Fruit fly (Drosophila melanogaster) whole organism, embryonic: Measurements from ENCODE around the gene MRG15.

Experiments
- BEAF-32 ChIP-seq: fragments of 200-800 bp; sonication (Bioruptor generic); optimal IDR thresholded peaks from 3 replicates; lab custom pipeline; 2017; ENCODE audit warnings: missing biosample characterization, missing genetic modification characterization, mild to moderate bottlenecking, moderate library complexity, missing genetic modification reagents
- CG11560 ChIP-seq: fragments of 200-800 bp; sonication (Bioruptor generic); IDR thresholded peaks from 3 replicates; pipeline ENCODE4 v1.3.6; 2022; ENCODE audit warnings: missing biosample characterization, missing genetic modification characterization
- CG12299 ChIP-seq: fragments of 200-800 bp; sonication (Bioruptor generic); optimal IDR thresholded peaks from 2 replicates; lab custom pipeline; 2018; ENCODE audit warnings: missing biosample characterization, mild to moderate bottlenecking, missing genetic modification characterization
- CG12391 ChIP-seq: fragments of 200-800 bp; sonication (Bioruptor generic); optimal IDR thresholded peaks from 3 replicates; lab custom pipeline; 2018; ENCODE audit warnings: missing biosample characterization, mild to moderate bottlenecking, missing genetic modification characterization, moderate library complexity
- CG13775 ChIP-seq: fragments of 200-800 bp; sonication (Bioruptor generic); optimal IDR thresholded peaks from 3 replicates; lab custom pipeline; 2017; ENCODE audit warnings: missing biosample characterization, mild to moderate bottlenecking, missing genetic modification characterization
- CG14050 ChIP-seq: fragments of 200-800 bp; sonication (Bioruptor generic); IDR thresholded peaks from 3 replicates; pipeline ENCODE4 v1.3.6; 2022; ENCODE audit warnings: missing biosample characterization, missing genetic modification characterization
- CG15269 ChIP-seq: fragments of 200-800 bp; sonication (Bioruptor generic); optimal IDR thresholded peaks from 2 replicates; lab custom pipeline; 2018; ENCODE audit warnings: missing biosample characterization, mild to moderate bottlenecking, missing genetic modification characterization, moderate library complexity
- CG17361 ChIP-seq: fragments of 200-800 bp; sonication (Bioruptor generic); IDR thresholded peaks from 3 replicates; pipeline ENCODE4 v1.3.6; 2022; ENCODE audit warnings: missing biosample characterization, missing genetic modification characterization
- CG1792 ChIP-seq: fragments of 200-800 bp; sonication (Bioruptor generic); optimal IDR thresholded peaks from 2 replicates; lab custom pipeline; 2016; ENCODE audit warnings: missing biosample characterization, missing genetic modification characterization
- CG4730 ChIP-seq: fragments of 200-800 bp; sonication (Bioruptor generic); IDR thresholded peaks from 2 replicates; pipeline ENCODE4 v1.3.6; 2022; ENCODE audit warnings: missing biosample characterization, missing genetic modification characterization
- CG5180 ChIP-seq: fragments of 200-800 bp; sonication (Bioruptor generic); optimal IDR thresholded peaks from 3 replicates; lab custom pipeline; 2017; ENCODE audit warnings: missing biosample characterization, missing genetic modification characterization, mild to moderate bottlenecking, moderate library complexity, missing genetic modification reagents
- CG6654 ChIP-seq: fragments of 200-800 bp; sonication (Bioruptor generic); optimal IDR thresholded peaks from 2 replicates; lab custom pipeline; 2017; ENCODE audit warnings: missing biosample characterization, mild to moderate bottlenecking, missing genetic modification characterization
- CG7271 ChIP-seq: fragments of 200-800 bp; sonication (Bioruptor generic); optimal IDR thresholded peaks from 2 replicates; lab custom pipeline; 2018; ENCODE audit warnings: missing biosample characterization, mild to moderate bottlenecking, missing genetic modification characterization, moderate library complexity
- CG7839 ChIP-seq: fragments of 200-800 bp; sonication (Bioruptor generic); optimal IDR thresholded peaks from 3 replicates; lab custom pipeline; 2018; ENCODE audit warnings: missing biosample characterization, mild to moderate bottlenecking, missing genetic modification characterization, moderate library complexity
- CG7928 ChIP-seq: fragments of 200-800 bp; sonication (Bioruptor generic); optimal IDR thresholded peaks from 2 replicates; lab custom pipeline; 2017; ENCODE audit warnings: missing biosample characterization, mild to moderate bottlenecking, missing genetic modification characterization
- CG7987 ChIP-seq: fragments of 200-800 bp; sonication (Bioruptor generic); optimal IDR thresholded peaks from 2 replicates; lab custom pipeline; 2018; ENCODE audit warnings: missing biosample characterization, mild to moderate bottlenecking, missing genetic modification characterization, moderate library complexity
- CG9797 ChIP-seq: fragments of 200-800 bp; sonication (Bioruptor generic); optimal IDR thresholded peaks from 3 replicates; lab custom pipeline; 2018; ENCODE audit warnings: missing biosample characterization, mild to moderate bottlenecking, missing genetic modification characterization
- CkIIα-i1 ChIP-seq: fragments of 200-800 bp; sonication (Bioruptor generic); IDR thresholded peaks from 2 replicates; pipeline ENCODE4 v1.3.6; 2022; ENCODE audit warnings: missing biosample characterization, missing genetic modification characterization
- Dp ChIP-seq: fragments of 200-800 bp; sonication (Bioruptor generic); optimal IDR thresholded peaks from 2 replicates; lab custom pipeline; 2018; ENCODE audit warnings: missing biosample characterization, mild to moderate bottlenecking, missing genetic modification characterization, moderate library complexity
- Drgx ChIP-seq: fragments of 200-800 bp; sonication (Bioruptor generic); IDR thresholded peaks from 2 replicates; pipeline ENCODE4 v1.3.6; 2022; ENCODE audit warnings: missing biosample characterization, missing genetic modification characterization
- E2f1 ChIP-seq: fragments of 200-800 bp; sonication (Bioruptor generic); IDR thresholded peaks from 2 replicates; pipeline ENCODE4 v1.3.6; 2022; ENCODE audit warnings: missing biosample characterization, missing genetic modification characterization
- Eip74EF ChIP-seq, 2 experiments: fragments of 200-800 bp in 1 of 2; fragments of >200 bp in 1 of 2; sonication (Bioruptor generic) in 1 of 2; optimal IDR thresholded peaks; 2 replicates each; lab custom pipeline; 2017 to 2019; ENCODE audit warnings: missing biosample characterization in 2 of 2, missing genetic modification characterization in 2 of 2, mild to moderate bottlenecking in 1 of 2, moderate library complexity in 1 of 2
- GATAe ChIP-seq: fragments of 200-800 bp; sonication (Bioruptor generic); conservative IDR thresholded peaks from 2 replicates; pipeline ENCODE4 v1.3.6; 2022; ENCODE audit warnings: missing biosample characterization, missing genetic modification characterization
- Lpt ChIP-seq: fragments of >200 bp; optimal IDR thresholded peaks from 2 replicates; lab custom pipeline; 2018; ENCODE audit warnings: missing biosample characterization, missing genetic modification characterization
- MBD-R2 ChIP-seq: fragments of 200-800 bp; sonication (Bioruptor generic); IDR thresholded peaks from 2 replicates; pipeline ENCODE4 v1.3.6; 2022; ENCODE audit warnings: missing biosample characterization, missing genetic modification characterization
- Max ChIP-seq: fragments of 200-800 bp; sonication (Bioruptor generic); optimal IDR thresholded peaks from 2 replicates; lab custom pipeline; 2016; ENCODE audit warnings: missing biosample characterization, mild to moderate bottlenecking, missing genetic modification characterization
- Mrtf ChIP-seq: fragments of 200-800 bp; sonication (Bioruptor generic); IDR thresholded peaks from 3 replicates; pipeline ENCODE4 v1.3.6; 2022; ENCODE audit warnings: missing biosample characterization, missing genetic modification characterization
- Neu2 ChIP-seq: fragments of 200-800 bp; sonication (Bioruptor generic); optimal IDR thresholded peaks from 3 replicates; lab custom pipeline; 2016; ENCODE audit warnings: missing biosample characterization, missing genetic modification characterization, borderline replicate concordance
- Side ChIP-seq: fragments of 200-800 bp; sonication (Bioruptor generic); optimal IDR thresholded peaks from 2 replicates; lab custom pipeline; 2016; ENCODE audit warnings: missing biosample characterization, missing genetic modification characterization
- ase ChIP-seq: fragments of 200-800 bp; sonication (Bioruptor generic); IDR thresholded peaks from 3 replicates; pipeline ENCODE4 v1.3.6; 2022; ENCODE audit warnings: missing biosample characterization, missing genetic modification characterization
- exex ChIP-seq: fragments of 200-800 bp; sonication (Bioruptor generic); optimal IDR thresholded peaks from 4 replicates; lab custom pipeline; 2018; ENCODE audit warnings: missing biosample characterization, mild to moderate bottlenecking, missing genetic modification characterization, moderate library complexity
- gem ChIP-seq: fragments of 200-800 bp; sonication (Bioruptor generic); optimal IDR thresholded peaks from 2 replicates; lab custom pipeline; 2019; ENCODE audit warnings: missing biosample characterization, mild to moderate bottlenecking, missing genetic modification characterization, moderate library complexity
- gfzf ChIP-seq: fragments of 200-800 bp; sonication (Bioruptor generic); optimal IDR thresholded peaks from 2 replicates; lab custom pipeline; 2016; ENCODE audit warnings: missing biosample characterization, mild to moderate bottlenecking, missing genetic modification characterization, moderate library complexity
- jumu ChIP-seq: fragments of 200-800 bp; sonication (Bioruptor generic); optimal IDR thresholded peaks from 3 replicates; lab custom pipeline; 2016; ENCODE audit warnings: missing biosample characterization, missing genetic modification characterization
- lola ChIP-seq, 3 experiments: fragments of >200 bp in 2 of 3; fragments of 200-800 bp in 1 of 3; sonication (Bioruptor generic) in 1 of 3; optimal IDR thresholded peaks; 2 replicates each; lab custom pipeline; 2017 to 2019; ENCODE audit warnings: missing biosample characterization in 3 of 3, missing genetic modification characterization in 3 of 3, mild to moderate bottlenecking in 1 of 3, moderate library complexity in 1 of 3
- maf-S ChIP-seq: fragments of 200-800 bp; sonication (Bioruptor generic); optimal IDR thresholded peaks from 2 replicates; lab custom pipeline; 2016; ENCODE audit warnings: missing biosample characterization, missing genetic modification characterization
- mirr ChIP-seq: fragments of 200-800 bp; sonication (Bioruptor generic); optimal IDR thresholded peaks from 3 replicates; lab custom pipeline; 2018; ENCODE audit warnings: missing biosample characterization, mild to moderate bottlenecking, missing genetic modification characterization
- nom ChIP-seq: fragments of 200-800 bp; sonication (Bioruptor generic); optimal IDR thresholded peaks from 2 replicates; lab custom pipeline; 2017; ENCODE audit warnings: missing biosample characterization, missing genetic modification characterization, mild to moderate bottlenecking, moderate library complexity, missing genetic modification reagents
- peb ChIP-seq: fragments of 200-800 bp; sonication (Bioruptor generic); IDR thresholded peaks from 2 replicates; pipeline ENCODE4 v1.3.6; 2022; ENCODE audit warnings: missing biosample characterization, missing genetic modification characterization
- pho ChIP-seq: fragments of 200-800 bp; sonication (Bioruptor generic); optimal IDR thresholded peaks from 2 replicates; lab custom pipeline; 2016; ENCODE audit warnings: missing biosample characterization, missing genetic modification characterization
- phol ChIP-seq: fragments of 200-800 bp; sonication (Bioruptor generic); optimal IDR thresholded peaks from 3 replicates; lab custom pipeline; 2018; ENCODE audit warnings: missing biosample characterization, mild to moderate bottlenecking, missing genetic modification characterization, moderate library complexity
- prd ChIP-seq, 3 experiments: fragments of >200 bp in 2 of 3; fragments of 200-800 bp in 1 of 3; sonication (Bioruptor generic) in 1 of 3; optimal IDR thresholded peaks in 2 of 3; IDR thresholded peaks in 1 of 3; 2 replicates in 2 of 3; 3 replicates in 1 of 3; pipeline versions ENCODE4 v1.3.6 to Lab custom; 2017 to 2022; ENCODE audit warnings: missing biosample characterization in 1 of 3, missing genetic modification characterization in 1 of 3
- repo ChIP-seq: fragments of 200-800 bp; sonication (Bioruptor generic); optimal IDR thresholded peaks from 2 replicates; lab custom pipeline; 2016; ENCODE audit warnings: missing biosample characterization, missing genetic modification characterization
- sd ChIP-seq: fragments of 200-800 bp; sonication (Bioruptor generic); optimal IDR thresholded peaks from 3 replicates; lab custom pipeline; 2018; ENCODE audit warnings: missing biosample characterization, mild to moderate bottlenecking, missing genetic modification characterization, moderate library complexity
- slp2 ChIP-seq: fragments of 200-800 bp; sonication (Bioruptor generic); optimal IDR thresholded peaks from 2 replicates; lab custom pipeline; 2016; ENCODE audit warnings: missing biosample characterization, missing genetic modification characterization
- so ChIP-seq: fragments of 200-800 bp; sonication (Bioruptor generic); IDR thresholded peaks from 3 replicates; pipeline ENCODE4 v1.3.6; 2022; ENCODE audit warnings: missing biosample characterization, missing genetic modification characterization
- sqz ChIP-seq: fragments of 200-800 bp; sonication (Bioruptor generic); optimal IDR thresholded peaks from 3 replicates; lab custom pipeline; 2018; ENCODE audit warnings: missing biosample characterization, mild to moderate bottlenecking, missing genetic modification characterization
- sug ChIP-seq: fragments of 200-800 bp; optimal IDR thresholded peaks from 2 replicates; lab custom pipeline; 2019; ENCODE audit warnings: missing biosample characterization, mild to moderate bottlenecking, missing genetic modification characterization, moderate library complexity
- ttk ChIP-seq: fragments of 200-800 bp; sonication (Bioruptor generic); IDR thresholded peaks from 2 replicates; pipeline ENCODE4 v2.1.2; 2022; ENCODE audit warnings: missing biosample characterization, missing genetic modification characterization
- vnd ChIP-seq: fragments of 200-800 bp; sonication (Bioruptor generic); IDR thresholded peaks from 3 replicates; pipeline ENCODE4 v1.3.6; 2022; ENCODE audit warnings: missing biosample characterization, missing genetic modification characterization; ENCODE audit not compliant: partially characterized antibody

The MRG15 gene

DNA sequence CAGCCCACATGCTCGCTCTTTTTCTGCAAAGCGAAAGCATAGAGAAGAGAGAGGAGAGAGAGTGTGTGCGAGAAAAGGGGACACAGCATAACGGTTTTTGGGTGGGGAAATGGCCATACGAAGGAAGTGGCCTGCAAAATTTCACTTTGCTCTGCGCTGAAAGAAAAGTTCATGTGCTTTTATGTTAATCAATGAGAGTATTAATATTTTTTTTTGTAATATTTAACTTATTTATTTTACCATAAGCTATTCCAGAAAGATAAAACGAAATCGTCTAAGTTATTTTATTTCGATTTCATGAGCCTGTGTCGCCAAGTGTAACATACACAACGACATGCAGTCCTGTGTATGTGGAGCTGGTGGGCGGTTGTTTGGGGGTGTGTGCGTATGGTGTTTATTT, 27.5 kb downstream of the MRG15 start (continued):
- no peak for TF ChIP-seq gem (tag; lab: Kevin White, UChicago)
- no peak for TF ChIP-seq vnd (GFP tag; lab: Robert Waterston, UW)
- no peak for TF ChIP-seq CG1792 (GFP tag; lab: Kevin White, UChicago)
- TF ChIP-seq E2f1: peak; percentile 76
- TF ChIP-seq BEAF-32 (GFP tag; lab: Kevin White, UChicago): no peak
- TF ChIP-seq Lpt: no peak
- no peak for TF ChIP-seq CG15269
- no peak for TF ChIP-seq prd (optimal IDR thresholded peaks at IDR 0.05; lab: Kevin White, UChicago)
- TF ChIP-seq prd (GFP tag; IDR thresholded peaks at IDR 0.05; lab: Robert Waterston, UW): peak; percentile 76; the same call in 2 of the 3 replicates
- no peak for TF ChIP-seq Neu2 (GFP tag; lab: Kevin White, UChicago)
- TF ChIP-seq mirr: no peak
- TF ChIP-seq CG5180 (GFP tag; lab: Kevin White, UChicago): no peak
- TF ChIP-seq CkIIα-i1 (GFP tag; lab: Robert Waterston, UW): no peak
- no peak for TF ChIP-seq Eip74EF (GFP tag; optimal IDR thresholded peaks at IDR 0.05; lab: Kevin White, UChicago)
- TF ChIP-seq GATAe (GFP tag; lab: Robert Waterston, UW): 0 out of 2 replicates have a peak, but pooled peaks have one; percentile 14
- no peak for TF ChIP-seq exex (tag; lab: Kevin White, UChicago)
- TF ChIP-seq CG12391 (tag; lab: Kevin White, UChicago): peak; percentile 80
- no peak for TF ChIP-seq slp2 (GFP tag; lab: Kevin White, UChicago)
- TF ChIP-seq CG11560 (tag; lab: Robert Waterston, UW): no peak
- TF ChIP-seq Dp (GFP tag; lab: Kevin White, UChicago): no peak
- no peak for TF ChIP-seq CG17361 (GFP tag; lab: Robert Waterston, UW)
- TF ChIP-seq CG7987 (GFP tag; lab: Kevin White, UChicago): no peak
- TF ChIP-seq maf-S (GFP tag; lab: Kevin White, UChicago): no peak
- peak; percentile 75 for TF ChIP-seq CG14050
- TF ChIP-seq phol (tag; lab: Kevin White, UChicago): peak; percentile 31
- peak; percentile 66 for TF ChIP-seq CG13775
- TF ChIP-seq CG6654 (GFP tag; lab: Kevin White, UChicago): no peak
- TF ChIP-seq so (GFP tag; lab: Robert Waterston, UW): peak; percentile 73; the same call in 1 of the 3 replicates
- peak; percentile 71 for TF ChIP-seq CG12299 (tag; lab: Kevin White, UChicago)
- no peak for TF ChIP-seq CG7928 (GFP tag; lab: Kevin White, UChicago)
- TF ChIP-seq peb (GFP tag; lab: Robert Waterston, UW): no peak; the same call in 1 of the 2 replicates
- TF ChIP-seq MBD-R2: peak; percentile 55; the same call in 1 of the 2 replicates
- TF ChIP-seq lola (GFP tag; optimal IDR thresholded peaks at IDR 0.05; lab: Kevin White, UChicago): peak in 1 of 3 experiments; percentile 3
- TF ChIP-seq Drgx (GFP tag; lab: Robert Waterston, UW): peak; percentile 71
- no peak for TF ChIP-seq Max (GFP tag; lab: Kevin White, UChicago)
- no peak for TF ChIP-seq CG7839 (tag; lab: Kevin White, UChicago)
- TF ChIP-seq sd (tag; lab: Kevin White, UChicago): no peak
- peak; percentile 68 for TF ChIP-seq ttk (GFP tag; lab: Robert Waterston, UW)
- peak; percentile 46; the same call in 1 of the 3 replicates for TF ChIP-seq Mrtf (GFP tag; lab: Robert Waterston, UW)
- TF ChIP-seq gfzf (GFP tag; lab: Kevin White, UChicago): no peak
- no peak for TF ChIP-seq CG7271 (tag; lab: Kevin White, UChicago)
- TF ChIP-seq nom: no peak
- TF ChIP-seq CG9797: no peak
- TF ChIP-seq jumu: no peak
- TF ChIP-seq Side: no peak
- TF ChIP-seq pho (GFP tag; lab: Kevin White, UChicago): peak; percentile 46
- peak; percentile 62 for TF ChIP-seq CG4730 (GFP tag; lab: Robert Waterston, UW)
- TF ChIP-seq sqz (GFP tag; lab: Kevin White, UChicago): no peak
- no peak for TF ChIP-seq repo (GFP tag; lab: Kevin White, UChicago)
- peak; percentile 56; the same call in 2 of the 3 replicates for TF ChIP-seq ase
- TF ChIP-seq sug: no peak
